Worm (Caenorhabditis elegans): Measurements from ENCODE around the gene clec-168.

ce11 chrIV:1231589-1231988 is 25.2 kb upstream of the clec-168 start, which contains the start of gene W09G12.6:
- TF ChIP-seq ceh-58 (GFP tag; IDR thresholded peaks at IDR 0.05) (no peak), lsl-1 (GFP tag; optimal IDR thresholded peaks at IDR 0.05) (no peak), mes-4 (tag; optimal IDR thresholded peaks at IDR 0.05) (no peak), snpc-4 (GFP tag; optimal IDR thresholded peaks at IDR 0.05) (no peak), snpc-4 (tag; optimal IDR thresholded peaks at IDR 0.05) (no peak), unc-130 (GFP tag; optimal IDR thresholded peaks at IDR 0.05) (no peak), K12H6.12 (tag; optimal IDR thresholded peaks at IDR 0.05) (no peak), B0336.3 (GFP tag; IDR thresholded peaks at IDR 0.05) (no peak), nhr-179 (tag; optimal IDR thresholded peaks at IDR 0.05) (no peak)

Measured in whole organism, young adult.